Worm (Caenorhabditis elegans) whole organism, L3 larva: ENCODE measurements around the gene sma-1.

Source experiments
- R02D3.7 ChIP-seq: fragments of 150-350 bp; optimal IDR thresholded peaks from 2 replicates; lab custom pipeline; 2014; ENCODE audit warnings: missing biosample characterization, missing genetic modification characterization
- egl-27 ChIP-seq: sonication (generic microtip); optimal IDR thresholded peaks from 4 replicates; lab custom pipeline; 2017; ENCODE audit warnings: missing biosample characterization, missing genetic modification reagents, missing genetic modification characterization
- mml-1 ChIP-seq: fragments of 150-350 bp; sonication (generic microtip); optimal IDR thresholded peaks from 3 replicates; lab custom pipeline; 2014; ENCODE audit warnings: missing biosample characterization, missing genetic modification characterization
- nhr-11 ChIP-seq: fragments of 150-350 bp; optimal IDR thresholded peaks from 2 replicates; lab custom pipeline; 2014; ENCODE audit warnings: missing biosample characterization, missing genetic modification characterization
- nhr-237 ChIP-seq: fragments of 150-350 bp; optimal IDR thresholded peaks from 2 replicates; lab custom pipeline; 2014; ENCODE audit warnings: missing biosample characterization, missing genetic modification characterization
- nhr-77 ChIP-seq: fragments of 150-350 bp; optimal IDR thresholded peaks from 2 replicates; lab custom pipeline; 2014; ENCODE audit warnings: missing biosample characterization, missing genetic modification characterization
- pha-4 ChIP-seq: fragments of 150-350 bp; optimal IDR thresholded peaks from 2 replicates; lab custom pipeline; 2014; ENCODE audit warnings: missing biosample characterization, missing genetic modification reagents, missing genetic modification characterization
- tbx-2 ChIP-seq: sonication (generic microtip); optimal IDR thresholded peaks from 2 replicates; lab custom pipeline; 2016; ENCODE audit warnings: mild to moderate bottlenecking, missing genetic modification characterization, missing compliant biosample characterization
- unc-62 ChIP-seq: fragments of 150-350 bp; sonication (generic microtip); optimal IDR thresholded peaks from 4 replicates; lab custom pipeline; 2014; ENCODE audit warnings: missing biosample characterization, missing genetic modification reagents, missing genetic modification characterization
- ztf-11 ChIP-seq: fragments of 150-350 bp; optimal IDR thresholded peaks from 2 replicates; lab custom pipeline; 2014; ENCODE audit warnings: missing biosample characterization, missing genetic modification characterization

- TF ChIP-seq nhr-11: no peak
- TF ChIP-seq egl-27 (tag; lab: Kevin White, UChicago): no peak
- no peak for TF ChIP-seq unc-62 (GFP tag; lab: Kevin White, UChicago)
- no peak for TF ChIP-seq nhr-237 (tag; lab: Kevin White, UChicago)
- no peak for TF ChIP-seq mml-1 (tag; lab: Kevin White, UChicago)
- no peak for TF ChIP-seq R02D3.7 (tag; lab: Kevin White, UChicago)
- TF ChIP-seq ztf-11 (tag; lab: Kevin White, UChicago): no peak
- no peak for TF ChIP-seq nhr-77 (tag; lab: Kevin White, UChicago)
- no peak for TF ChIP-seq pha-4 (tag; lab: Kevin White, UChicago)
- TF ChIP-seq tbx-2 (tag; lab: Kevin White, UChicago): no peak
These were observed 50.4 kb downstream of the sma-1 start for ce11 chrV:11949509-11950117.
